In the genomic region with DNA sequence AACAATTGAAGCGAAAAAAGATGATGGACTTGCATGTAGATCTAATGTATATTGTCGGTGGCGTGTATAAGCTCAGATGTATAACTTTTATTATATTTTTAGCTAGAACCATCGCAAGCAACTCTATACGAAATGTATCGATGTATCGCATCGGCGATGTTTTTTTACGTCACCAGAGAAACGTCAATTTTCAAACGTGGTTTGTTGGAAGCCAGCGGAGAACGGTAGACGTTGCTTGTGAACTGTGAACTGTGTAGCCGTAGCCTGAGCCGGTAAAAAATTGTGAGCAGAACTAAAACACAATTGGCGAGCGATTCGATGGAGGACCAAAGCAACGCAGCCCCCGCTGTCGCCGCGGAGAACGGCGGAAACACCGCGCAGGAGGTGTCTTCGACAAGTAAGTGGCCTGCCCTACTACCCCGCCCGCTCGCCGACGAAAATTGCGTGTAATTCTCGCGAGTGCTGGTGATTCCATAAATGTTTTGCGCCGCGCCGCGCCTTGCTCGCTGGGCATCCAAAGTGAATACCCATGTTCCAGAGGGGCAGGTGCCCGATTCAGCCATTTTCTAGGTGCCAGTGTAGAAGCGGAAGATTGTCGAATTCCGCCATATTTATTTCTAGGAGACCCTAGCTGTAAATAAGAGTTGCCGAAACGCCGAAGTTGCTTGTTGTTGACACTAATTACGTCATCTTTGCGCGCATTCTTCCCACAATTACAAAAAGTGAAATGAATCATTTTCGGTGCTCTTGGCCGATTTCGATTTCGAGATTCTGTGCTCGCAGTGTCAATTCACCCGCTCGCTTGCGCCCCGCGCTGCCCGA, we compare ENCODE assay signal across 1 fruit fly cellular context.
TF ChIP-seq lines count a peak whose summit lies in the region.

A gene (plus strand): TSS at position 193 of the 822 bp plus-strand sequence.

TF ChIP-seq in whole organism, embryonic, 481 proteins besides CTCF, POLR2A, EP300 and RAD21 (continued from another document and continues in another):
- TF ChIP-seq CG43689 (GFP tag; IDR thresholded peaks at IDR 0.05; lab: Robert Waterston, UW), result no peak
- no peak; the same call in 1 of the 2 replicates for TF ChIP-seq CG16779 (GFP tag; IDR thresholded peaks at IDR 0.05; lab: Robert Waterston, UW)
- TF ChIP-seq tna (GFP tag; IDR thresholded peaks at IDR 0.05; lab: Robert Waterston, UW; ENCODE audit: partially characterized antibody), result peak; percentile 96
- TF ChIP-seq kah (GFP tag; optimal IDR thresholded peaks at IDR 0.05; lab: Kevin White, UChicago), result no peak
- TF ChIP-seq fd102C (GFP tag; optimal IDR thresholded peaks at IDR 0.05; lab: Kevin White, UChicago), result no peak
- TF ChIP-seq CG10565 (GFP tag; optimal IDR thresholded peaks at IDR 0.05; lab: Kevin White, UChicago), result no peak
- TF ChIP-seq CG11085 (GFP tag; IDR thresholded peaks at IDR 0.05; lab: Robert Waterston, UW), result 0 out of 2 replicates have a peak, but pooled peaks have one; percentile 24
- no peak for TF ChIP-seq CG4854 (GFP tag; optimal IDR thresholded peaks at IDR 0.05; lab: Kevin White, UChicago)
- no peak for TF ChIP-seq tx (GFP tag; optimal IDR thresholded peaks at IDR 0.05; lab: Kevin White, UChicago)
- TF ChIP-seq eyg (GFP tag; optimal IDR thresholded peaks at IDR 0.05; lab: Kevin White, UChicago), result peak; percentile 2
- peak; percentile 61 for TF ChIP-seq lbe (GFP tag; optimal IDR thresholded peaks at IDR 0.05; lab: Kevin White, UChicago)
- TF ChIP-seq CG34224 (GFP tag; IDR thresholded peaks at IDR 0.05; lab: Robert Waterston, UW; ENCODE audit: partially characterized antibody), result peak; percentile 98
- no peak for TF ChIP-seq Tbp (GFP tag; optimal IDR thresholded peaks at IDR 0.05; lab: Kevin White, UChicago)
- TF ChIP-seq CG13424 (tag; optimal IDR thresholded peaks at IDR 0.05; lab: Kevin White, UChicago), result peak; percentile 7
- no peak for TF ChIP-seq ham (GFP tag; IDR thresholded peaks at IDR 0.05; lab: Robert Waterston, UW)
- no peak for TF ChIP-seq Ravus (GFP tag; IDR thresholded peaks at IDR 0.05; lab: Robert Waterston, UW)
- peak; percentile 13 for TF ChIP-seq Xbp1 (GFP tag; optimal IDR thresholded peaks at IDR 0.05; lab: Kevin White, UChicago)
- no peak for TF ChIP-seq CG7786 (GFP tag; optimal IDR thresholded peaks at IDR 0.05; lab: Kevin White, UChicago)
- peak; percentile 3 for TF ChIP-seq pb (GFP tag; optimal IDR thresholded peaks at IDR 0.05; lab: Kevin White, UChicago)
- peak; percentile 44 for TF ChIP-seq stwl (tag; optimal IDR thresholded peaks at IDR 0.05; lab: Kevin White, UChicago)
- no peak for TF ChIP-seq CG3838 (GFP tag; optimal IDR thresholded peaks at IDR 0.05; lab: Kevin White, UChicago)
- no peak for TF ChIP-seq Drgx (GFP tag; IDR thresholded peaks at IDR 0.05; lab: Robert Waterston, UW)
- no peak for TF ChIP-seq Blimp-1 (GFP tag; optimal IDR thresholded peaks at IDR 0.05; lab: Kevin White, UChicago)
- TF ChIP-seq cas (GFP tag; IDR thresholded peaks at IDR 0.05; lab: Robert Waterston, UW), result no peak
- peak; percentile 66 for TF ChIP-seq trem (tag; optimal IDR thresholded peaks at IDR 0.05; lab: Kevin White, UChicago)
- TF ChIP-seq hth (optimal IDR thresholded peaks at IDR 0.05; lab: Kevin White, UChicago), result no peak
- TF ChIP-seq Lim3 (GFP tag; IDR thresholded peaks at IDR 0.05; lab: Robert Waterston, UW), result no peak
- TF ChIP-seq CG32767 (GFP tag; IDR thresholded peaks at IDR 0.05; lab: Robert Waterston, UW), result no peak
- no peak for TF ChIP-seq Bdp1 (GFP tag; optimal IDR thresholded peaks at IDR 0.05; lab: Kevin White, UChicago)
- TF ChIP-seq PHDP (tag; optimal IDR thresholded peaks at IDR 0.05; lab: Kevin White, UChicago), result peak; percentile 33
- peak; percentile 47 for TF ChIP-seq Max (GFP tag; optimal IDR thresholded peaks at IDR 0.05; lab: Kevin White, UChicago)
- TF ChIP-seq CG12744 (GFP tag; optimal IDR thresholded peaks at IDR 0.05; lab: Kevin White, UChicago), result no peak
- TF ChIP-seq CG17328 (GFP tag; IDR thresholded peaks at IDR 0.05; lab: Robert Waterston, UW), result no peak
- peak; percentile 98 for TF ChIP-seq hb (GFP tag; IDR thresholded peaks at IDR 0.05; lab: Robert Waterston, UW; ENCODE audit: partially characterized antibody)
- no peak for TF ChIP-seq NfI (GFP tag; optimal IDR thresholded peaks at IDR 0.05; lab: Kevin White, UChicago)
- TF ChIP-seq CG17612 (GFP tag; IDR thresholded peaks at IDR 0.05; lab: Robert Waterston, UW), result no peak
- TF ChIP-seq pzg (GFP tag; optimal IDR thresholded peaks at IDR 0.05; lab: Kevin White, UChicago), result peak; percentile 90
- no peak for TF ChIP-seq CG1529 (GFP tag; optimal IDR thresholded peaks at IDR 0.05; lab: Kevin White, UChicago)
- peak; percentile 75 for TF ChIP-seq CG15514 (GFP tag; optimal IDR thresholded peaks at IDR 0.05; lab: Kevin White, UChicago)
- no peak for TF ChIP-seq ERR (GFP tag; optimal IDR thresholded peaks at IDR 0.05; lab: Kevin White, UChicago)
- TF ChIP-seq CG1832 (GFP tag; optimal IDR thresholded peaks at IDR 0.05; lab: Kevin White, UChicago), result no peak
- TF ChIP-seq CG14667 (GFP tag; IDR thresholded peaks at IDR 0.05; lab: Robert Waterston, UW), result no peak
- TF ChIP-seq CG7839 (tag; optimal IDR thresholded peaks at IDR 0.05; lab: Kevin White, UChicago), result peak; percentile 29
- TF ChIP-seq twi (tag; optimal IDR thresholded peaks at IDR 0.05; lab: Kevin White, UChicago), result no peak
- TF ChIP-seq odd (GFP tag; optimal IDR thresholded peaks at IDR 0.05; lab: Kevin White, UChicago), result no peak
- TF ChIP-seq vfl (GFP tag; optimal IDR thresholded peaks at IDR 0.05; lab: Kevin White, UChicago), result no peak
- peak; percentile 97 for TF ChIP-seq CG7963 (GFP tag; IDR thresholded peaks at IDR 0.05; lab: Robert Waterston, UW; ENCODE audit: partially characterized antibody)
- no peak for TF ChIP-seq maf-S (GFP tag; optimal IDR thresholded peaks at IDR 0.05; lab: Kevin White, UChicago)
- no peak for TF ChIP-seq CG10274 (GFP tag; optimal IDR thresholded peaks at IDR 0.05; lab: Kevin White, UChicago)
- TF ChIP-seq ap (GFP tag; IDR thresholded peaks at IDR 0.05; lab: Robert Waterston, UW), result no peak
- no peak for TF ChIP-seq seq (GFP tag; IDR thresholded peaks at IDR 0.05; lab: Robert Waterston, UW)
- peak; percentile 100 for TF ChIP-seq CG6791 (GFP tag; IDR thresholded peaks at IDR 0.05; lab: Robert Waterston, UW; ENCODE audit: partially characterized antibody)
- TF ChIP-seq CG4617 (GFP tag; optimal IDR thresholded peaks at IDR 0.05; lab: Kevin White, UChicago; ENCODE audit: borderline replicate concordance), result peak; percentile 28
- peak; percentile 85 for TF ChIP-seq dm (GFP tag; optimal IDR thresholded peaks at IDR 0.05; lab: Kevin White, UChicago)
- no peak for TF ChIP-seq luna (GFP tag; optimal IDR thresholded peaks at IDR 0.05; lab: Kevin White, UChicago)
- TF ChIP-seq CG7357 (GFP tag; IDR thresholded peaks at IDR 0.05; lab: Robert Waterston, UW), result peak; percentile 66
- TF ChIP-seq CG12942 (GFP tag; optimal IDR thresholded peaks at IDR 0.05; lab: Kevin White, UChicago), result no peak
- TF ChIP-seq CG18764 (GFP tag; optimal IDR thresholded peaks at IDR 0.05; lab: Kevin White, UChicago), result no peak
- TF ChIP-seq Camta (GFP tag; optimal IDR thresholded peaks at IDR 0.05; lab: Kevin White, UChicago), result no peak
- TF ChIP-seq CG6654 (GFP tag; optimal IDR thresholded peaks at IDR 0.05; lab: Kevin White, UChicago), result no peak
- peak; percentile 44 for TF ChIP-seq caup (GFP tag; optimal IDR thresholded peaks at IDR 0.05; lab: Kevin White, UChicago; ENCODE audit: severe bottlenecking)
- TF ChIP-seq gem (tag; optimal IDR thresholded peaks at IDR 0.05; lab: Kevin White, UChicago), result peak; percentile 40
- TF ChIP-seq Sox102F (GFP tag; optimal IDR thresholded peaks at IDR 0.05; lab: Kevin White, UChicago), result no peak
- no peak for TF ChIP-seq CG33557 (GFP tag; optimal IDR thresholded peaks at IDR 0.05; lab: Kevin White, UChicago)
- TF ChIP-seq MBD-R2 (GFP tag; IDR thresholded peaks at IDR 0.05; lab: Robert Waterston, UW), result peak; percentile 76
- no peak for TF ChIP-seq CG8089 (GFP tag; optimal IDR thresholded peaks at IDR 0.05; lab: Kevin White, UChicago)
- TF ChIP-seq fru (optimal IDR thresholded peaks at IDR 0.05; lab: Kevin White, UChicago), result no peak
- TF ChIP-seq kay (GFP tag; optimal IDR thresholded peaks at IDR 0.05; lab: Kevin White, UChicago), result no peak
- no peak for TF ChIP-seq sim (GFP tag; IDR thresholded peaks at IDR 0.05; lab: Robert Waterston, UW)
- TF ChIP-seq phol (tag; optimal IDR thresholded peaks at IDR 0.05; lab: Kevin White, UChicago), result peak; percentile 86
- no peak for TF ChIP-seq CG10147 (GFP tag; optimal IDR thresholded peaks at IDR 0.05; lab: Kevin White, UChicago)
- no peak for TF ChIP-seq CG8765 (GFP tag; IDR thresholded peaks at IDR 0.05; lab: Robert Waterston, UW)
- TF ChIP-seq prd (optimal IDR thresholded peaks at IDR 0.05; lab: Kevin White, UChicago), result no peak
- no peak for TF ChIP-seq prd (GFP tag; IDR thresholded peaks at IDR 0.05; lab: Robert Waterston, UW)
- TF ChIP-seq danr (GFP tag; IDR thresholded peaks at IDR 0.05; lab: Robert Waterston, UW), result no peak
- TF ChIP-seq CG10267 (tag; optimal IDR thresholded peaks at IDR 0.05; lab: Kevin White, UChicago), result peak; percentile 48
- no peak for TF ChIP-seq cwo (GFP tag; optimal IDR thresholded peaks at IDR 0.05; lab: Kevin White, UChicago)
- no peak for TF ChIP-seq CG4404 (GFP tag; IDR thresholded peaks at IDR 0.05; lab: Robert Waterston, UW)
- no peak for TF ChIP-seq dmrt99B (tag; optimal IDR thresholded peaks at IDR 0.05; lab: Kevin White, UChicago)
- TF ChIP-seq CG6254 (GFP tag; optimal IDR thresholded peaks at IDR 0.05; lab: Kevin White, UChicago), result no peak
- peak; percentile 98 for TF ChIP-seq Scr (GFP tag; IDR thresholded peaks at IDR 0.05; lab: Robert Waterston, UW; ENCODE audit: partially characterized antibody)
- no peak; the same call in 2 of the 3 replicates for TF ChIP-seq so (GFP tag; IDR thresholded peaks at IDR 0.05; lab: Robert Waterston, UW)
- TF ChIP-seq Myb (GFP tag; optimal IDR thresholded peaks at IDR 0.05; lab: Kevin White, UChicago), result peak; percentile 47
- TF ChIP-seq CG15011 (GFP tag; optimal IDR thresholded peaks at IDR 0.05; lab: Kevin White, UChicago), result no peak
- TF ChIP-seq Bteb2 (GFP tag; optimal IDR thresholded peaks at IDR 0.05; lab: Kevin White, UChicago), result no peak
- no peak for TF ChIP-seq CG8944 (GFP tag; optimal IDR thresholded peaks at IDR 0.05; lab: Kevin White, UChicago)
- peak; percentile 16 for TF ChIP-seq D19B (GFP tag; optimal IDR thresholded peaks at IDR 0.05; lab: Kevin White, UChicago)
- peak; percentile 14 for TF ChIP-seq CG15269 (tag; optimal IDR thresholded peaks at IDR 0.05; lab: Kevin White, UChicago)
- no peak for TF ChIP-seq cato (GFP tag; optimal IDR thresholded peaks at IDR 0.05; lab: Kevin White, UChicago; ENCODE audit: borderline replicate concordance)
- peak; percentile 87 for TF ChIP-seq Med (GFP tag; lab: Kevin White, UChicago)
- no peak for TF ChIP-seq unpg (GFP tag; optimal IDR thresholded peaks at IDR 0.05; lab: Kevin White, UChicago)
- TF ChIP-seq CG8359 (GFP tag; optimal IDR thresholded peaks at IDR 0.05; lab: Kevin White, UChicago; ENCODE audit: borderline replicate concordance), result no peak
- no peak for TF ChIP-seq sisA (GFP tag; IDR thresholded peaks at IDR 0.05; lab: Robert Waterston, UW)
- TF ChIP-seq CG7271 (tag; optimal IDR thresholded peaks at IDR 0.05; lab: Kevin White, UChicago), result peak; percentile 28
- TF ChIP-seq knrl (GFP tag; IDR thresholded peaks at IDR 0.05; lab: Robert Waterston, UW; ENCODE audit: partially characterized antibody), result peak; percentile 99
- TF ChIP-seq chm (GFP tag; IDR thresholded peaks at IDR 0.05; lab: Robert Waterston, UW), result no peak
- TF ChIP-seq grn (GFP tag; optimal IDR thresholded peaks at IDR 0.05; lab: Kevin White, UChicago), result no peak
- TF ChIP-seq emc (GFP tag; optimal IDR thresholded peaks at IDR 0.05; lab: Kevin White, UChicago), result no peak
- no peak for TF ChIP-seq abd-A (tag; optimal IDR thresholded peaks at IDR 0.05; lab: Kevin White, UChicago)
- no peak for TF ChIP-seq ro (GFP tag; IDR thresholded peaks at IDR 0.05; lab: Robert Waterston, UW)
- no peak for TF ChIP-seq HLH54F (GFP tag; optimal IDR thresholded peaks at IDR 0.05; lab: Kevin White, UChicago)
- peak; percentile 98 for TF ChIP-seq CG16813 (GFP tag; IDR thresholded peaks at IDR 0.05; lab: Robert Waterston, UW; ENCODE audit: partially characterized antibody)
- TF ChIP-seq sqz (GFP tag; optimal IDR thresholded peaks at IDR 0.05; lab: Kevin White, UChicago), result peak; percentile 29
- TF ChIP-seq CG10979 (tag; optimal IDR thresholded peaks at IDR 0.05; lab: Kevin White, UChicago), result peak; percentile 27
- no peak for TF ChIP-seq slou (GFP tag; optimal IDR thresholded peaks at IDR 0.05; lab: Kevin White, UChicago)
- peak; percentile 82 for TF ChIP-seq CG17802 (tag; optimal IDR thresholded peaks at IDR 0.05; lab: Kevin White, UChicago)
- no peak for TF ChIP-seq Chrac-16 (GFP tag; optimal IDR thresholded peaks at IDR 0.05; lab: Kevin White, UChicago)
- TF ChIP-seq E2f2 (GFP tag; IDR thresholded peaks at IDR 0.05; lab: Robert Waterston, UW), result peak; percentile 72
- peak; percentile 28; the same call in 1 of the 2 replicates for TF ChIP-seq Rx (GFP tag; IDR thresholded peaks at IDR 0.05; lab: Robert Waterston, UW)
- TF ChIP-seq CG12236 (GFP tag; optimal IDR thresholded peaks at IDR 0.05; lab: Kevin White, UChicago), result no peak
- no peak for TF ChIP-seq CG3065 (GFP tag; optimal IDR thresholded peaks at IDR 0.05; lab: Kevin White, UChicago)
- peak; percentile 53 for TF ChIP-seq sug (tag; optimal IDR thresholded peaks at IDR 0.05; lab: Kevin White, UChicago)
- 0 out of 2 replicates have a peak, but pooled peaks have one; percentile 18 for TF ChIP-seq CG32772 (GFP tag; IDR thresholded peaks at IDR 0.05; lab: Robert Waterston, UW)
- no peak for TF ChIP-seq gcm (GFP tag; optimal IDR thresholded peaks at IDR 0.05; lab: Kevin White, UChicago)
- TF ChIP-seq CG42726 (GFP tag; IDR thresholded peaks at IDR 0.05; lab: Robert Waterston, UW; ENCODE audit: partially characterized antibody), result peak; percentile 99
- peak; percentile 41 for TF ChIP-seq bcd (GFP tag; optimal IDR thresholded peaks at IDR 0.05; lab: Kevin White, UChicago)
- TF ChIP-seq dati (GFP tag; IDR thresholded peaks at IDR 0.05; lab: Robert Waterston, UW), result no peak
- no peak for TF ChIP-seq CG6854 (GFP tag; optimal IDR thresholded peaks at IDR 0.05; lab: Kevin White, UChicago)
- no peak for TF ChIP-seq H15 (GFP tag; IDR thresholded peaks at IDR 0.05; lab: Robert Waterston, UW)
- peak; percentile 39 for TF ChIP-seq CG33213 (GFP tag; optimal IDR thresholded peaks at IDR 0.05; lab: Kevin White, UChicago)
- TF ChIP-seq CG18599 (GFP tag; optimal IDR thresholded peaks at IDR 0.05; lab: Kevin White, UChicago), result peak; percentile 15
- peak; percentile 28 for TF ChIP-seq ewg (GFP tag; optimal IDR thresholded peaks at IDR 0.05; lab: Kevin White, UChicago)
- TF ChIP-seq CG9876 (GFP tag; optimal IDR thresholded peaks at IDR 0.05; lab: Kevin White, UChicago), result no peak
- TF ChIP-seq CG6683 (GFP tag; optimal IDR thresholded peaks at IDR 0.05; lab: Kevin White, UChicago), result no peak
